Fruit fly (Drosophila melanogaster) whole organism, pupa: Measurements from ENCODE around the gene CG33060.
A peak's percentile ranks its signal among the peaks of the same experiment; 100 is the strongest.

ENCODE experiments used
- CG10348 ChIP-seq: fragments of 200-800 bp; sonication (Bioruptor generic); IDR thresholded peaks from 2 replicates; pipeline ENCODE4 v1.3.6; 2022; ENCODE audit warnings: missing biosample characterization, missing genetic modification characterization
- CG13204 ChIP-seq: fragments of 200-800 bp; sonication (Bioruptor generic); optimal IDR thresholded peaks from 2 replicates; lab custom pipeline; 2018; ENCODE audit warnings: missing biosample characterization, mild to moderate bottlenecking, missing genetic modification characterization, moderate library complexity
- CG34367 ChIP-seq: fragments of 200-800 bp; sonication (Bioruptor generic); optimal IDR thresholded peaks from 2 replicates; lab custom pipeline; 2018; ENCODE audit warnings: missing biosample characterization, mild to moderate bottlenecking, missing genetic modification characterization
- CG4496 ChIP-seq: fragments of 200-800 bp; sonication (Bioruptor generic); IDR thresholded peaks from 3 replicates; pipeline ENCODE4 v1.3.6; 2022; ENCODE audit warnings: missing biosample characterization, missing genetic modification characterization
- rn ChIP-seq: fragments of 200-800 bp; sonication (Bioruptor generic); IDR thresholded peaks from 2 replicates; pipeline ENCODE4 v1.3.6; 2022; ENCODE audit warnings: missing biosample characterization, missing genetic modification characterization

DNA sequence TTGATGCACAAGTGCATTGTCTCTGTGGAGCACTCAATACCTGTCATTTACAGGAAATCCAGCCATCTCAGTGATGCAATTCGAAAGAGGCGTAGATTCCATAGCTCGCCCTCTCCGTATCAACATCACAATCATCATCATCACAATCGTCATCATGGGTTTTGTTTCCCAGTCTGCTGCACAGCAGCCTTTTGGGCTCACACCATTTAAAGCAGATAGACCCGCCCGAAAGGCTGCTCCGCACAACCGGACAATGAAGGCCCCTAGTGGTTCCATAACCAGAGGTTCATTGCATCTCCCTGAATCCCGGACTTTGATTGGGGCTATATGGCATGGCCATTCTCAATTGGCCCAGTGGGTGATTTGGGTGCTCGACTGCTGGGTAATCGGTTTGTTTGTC lies 4.0 kb downstream of the CG33060 start:
- TF ChIP-seq CG10348 (no peak), CG13204 (GFP tag; lab: Kevin White, UChicago) (no peak), rn (GFP tag; lab: Robert Waterston, UW) (no peak), CG4496 (peak; percentile 69; the same call in 2 of the 3 replicates), CG34367 (no peak)
